Fruit fly (Drosophila melanogaster) whole organism: ENCODE measurements around the gene Kul.

ENCODE experiments used
- CG8478 ChIP-seq: fragments of >200 bp; optimal IDR thresholded peaks from 2 replicates; lab custom pipeline; 2018; ENCODE audit warnings: inconsistent platforms
- Dll ChIP-seq: fragments of >200 bp; optimal IDR thresholded peaks from 2 replicates; lab custom pipeline; 2017
- EcR ChIP-seq, 2 experiments: fragments of >200 bp; optimal IDR thresholded peaks; 2 replicates each; lab custom pipeline; 2017; ENCODE audit warnings: missing biosample characterization in 2 of 2, missing genetic modification characterization in 2 of 2, missing genetic modification reagents in 2 of 2
- pan ChIP-seq: fragments of >200 bp; optimal IDR thresholded peaks from 2 replicates; lab custom pipeline; 2017
- psq ChIP-seq: fragments of >200 bp; optimal IDR thresholded peaks from 2 replicates; lab custom pipeline; 2017
- usp ChIP-seq: fragments of >200 bp; optimal IDR thresholded peaks from 2 replicates; lab custom pipeline; 2017; ENCODE audit warnings: missing biosample characterization, missing genetic modification characterization, mixed read lengths

DNA sequence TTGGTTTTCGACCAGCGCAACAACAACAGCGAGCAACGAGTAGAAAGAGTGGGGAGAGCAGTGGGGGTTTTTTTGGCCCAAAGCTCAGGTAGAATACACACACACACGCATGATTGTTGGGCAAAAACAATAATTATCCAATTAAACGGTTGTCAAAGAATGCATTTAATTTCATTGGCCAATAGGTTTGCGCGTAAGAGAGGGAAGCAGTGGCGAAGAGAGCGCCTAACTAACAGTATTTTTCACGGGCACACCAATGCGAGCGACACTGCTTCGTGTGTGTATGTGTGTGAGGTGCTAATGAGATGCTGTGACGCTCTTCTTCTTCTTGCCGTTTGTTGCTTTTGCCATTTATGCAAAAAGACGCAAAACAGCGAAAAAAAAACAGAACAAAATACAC is 647 bp downstream of the Kul start:
- TF ChIP-seq psq (lab: Kevin White, UChicago) (no peak), CG8478 (lab: Kevin White, UChicago) (no peak), usp (GFP tag; lab: Kevin White, UChicago) (no peak), pan (lab: Kevin White, UChicago) (no peak), EcR (GFP tag; optimal IDR thresholded peaks at IDR 0.05; lab: Kevin White, UChicago) (no peak), Dll (lab: Kevin White, UChicago) (peak; percentile 52)
